Worm (Caenorhabditis elegans) whole organism, L4 larva: ENCODE data around the gene jun-1.

Experiments used
- D1046.2 ChIP-seq: fragments of 200-800 bp; sonication (Bioruptor generic); IDR thresholded peaks from 2 replicates; pipeline ENCODE4 v1.3.6; 2022; ENCODE audit warnings: missing genetic modification characterization, missing compliant biosample characterization
- F26F4.8 ChIP-seq: fragments of 200-800 bp; sonication (Bioruptor generic); conservative IDR thresholded peaks from 2 replicates; pipeline ENCODE4 v1.3.6; 2022; ENCODE audit warnings: missing genetic modification characterization, missing compliant biosample characterization
- F37D6.2 ChIP-seq: sonication (generic microtip); optimal IDR thresholded peaks from 2 replicates; lab custom pipeline; 2016; ENCODE audit warnings: mild to moderate bottlenecking, missing genetic modification characterization, missing compliant biosample characterization
- F44E2.7 ChIP-seq: fragments of 200-800 bp; sonication (Bioruptor generic); IDR thresholded peaks from 2 replicates; pipeline ENCODE4 v2.1.2; 2022; ENCODE audit warnings: missing genetic modification characterization, missing compliant biosample characterization
- F49E8.2 ChIP-seq: sonication (generic microtip); optimal IDR thresholded peaks from 2 replicates; lab custom pipeline; 2016; ENCODE audit warnings: missing compliant biosample characterization, mild to moderate bottlenecking, missing genetic modification characterization, borderline replicate concordance
- T20F7.1 ChIP-seq: fragments of 200-800 bp; sonication (Bioruptor generic); optimal IDR thresholded peaks from 2 replicates; lab custom pipeline; 2018; ENCODE audit warnings: mild to moderate bottlenecking, missing genetic modification characterization, missing compliant biosample characterization
- T26A8.4 ChIP-seq: fragments of 200-800 bp; sonication (Bioruptor generic); IDR thresholded peaks from 2 replicates; pipeline ENCODE4 v1.3.6; 2022; ENCODE audit warnings: missing genetic modification characterization, missing compliant biosample characterization
- Y48G9A.11 ChIP-seq: fragments of 200-800 bp; sonication (Bioruptor generic); IDR thresholded peaks from 2 replicates; pipeline ENCODE4 v1.3.6; 2022; ENCODE audit warnings: missing genetic modification reagents, missing genetic modification characterization, missing compliant biosample characterization
- aha-1 ChIP-seq: fragments of 150-350 bp; peaks from one replicate; lab custom pipeline; 2014; ENCODE audit warnings: missing biosample characterization, missing genetic modification characterization
- ama-1 ChIP-seq: fragments of 150-350 bp; optimal IDR thresholded peaks from 2 replicates; lab custom pipeline; 2014; ENCODE audit warnings: inconsistent platforms, mixed read lengths
- arid-1 ChIP-seq: fragments of 200-800 bp; sonication (Bioruptor generic); conservative IDR thresholded peaks from 2 replicates; pipeline ENCODE4 v1.3.6; 2022; ENCODE audit warnings: missing genetic modification reagents, missing genetic modification characterization, missing compliant biosample characterization
- attf-4 ChIP-seq: sonication (generic microtip); optimal IDR thresholded peaks from 3 replicates; lab custom pipeline; 2017; ENCODE audit warnings: missing biosample characterization, missing genetic modification characterization
- daf-8 ChIP-seq: fragments of 200-800 bp; sonication (Bioruptor generic); IDR thresholded peaks from 2 replicates; pipeline ENCODE4 v1.3.6; 2022; ENCODE audit warnings: missing genetic modification characterization, missing compliant biosample characterization
- dmd-6 ChIP-seq: fragments of 200-800 bp; sonication (Bioruptor generic); IDR thresholded peaks from 2 replicates; pipeline ENCODE4 v1.3.6; 2022; ENCODE audit warnings: missing genetic modification reagents, missing genetic modification characterization, missing compliant biosample characterization
- dmd-8 ChIP-seq: fragments of 200-800 bp; sonication (Bioruptor generic); IDR thresholded peaks from 2 replicates; pipeline ENCODE4 v1.3.6; 2022; ENCODE audit warnings: missing genetic modification characterization, missing compliant biosample characterization
- dve-1 ChIP-seq: sonication (generic microtip); optimal IDR thresholded peaks from 2 replicates; lab custom pipeline; 2017; ENCODE audit warnings: antibody characterized with exemption, mild to moderate bottlenecking, missing genetic modification characterization, missing compliant biosample characterization; ENCODE audit not compliant: insufficient read depth
- hif-1 ChIP-seq, 2 experiments: sonication (generic microtip); optimal IDR thresholded peaks; 2 replicates each; lab custom pipeline; 2016 to 2017; ENCODE audit warnings: missing compliant biosample characterization in 2 of 2, missing genetic modification characterization in 2 of 2, missing genetic modification reagents in 2 of 2, missing genotype in 2 of 2, mild to moderate bottlenecking in 1 of 2
- hlh-11 ChIP-seq: fragments of 200-800 bp; sonication (Bioruptor generic); optimal IDR thresholded peaks from 2 replicates; lab custom pipeline; 2018; ENCODE audit warnings: mild to moderate bottlenecking, missing genetic modification characterization, missing compliant biosample characterization
- hmg-1.1 ChIP-seq: fragments of 200-800 bp; sonication (Bioruptor generic); IDR thresholded peaks from 2 replicates; pipeline ENCODE4 v1.3.6; 2022; ENCODE audit warnings: missing genetic modification reagents, missing genetic modification characterization, missing compliant biosample characterization
- jun-1 ChIP-seq: fragments of 150-350 bp; optimal IDR thresholded peaks from 2 replicates; lab custom pipeline; 2014; ENCODE audit warnings: missing biosample characterization, missing genetic modification reagents, missing genetic modification characterization
- lin-15B ChIP-seq: fragments of 150-350 bp; sonication (generic microtip); optimal IDR thresholded peaks from 3 replicates; lab custom pipeline; 2014; ENCODE audit warnings: missing biosample characterization, missing genetic modification characterization
- lin-29 ChIP-seq: fragments of 200-800 bp; sonication (Bioruptor generic); IDR thresholded peaks from 2 replicates; pipeline ENCODE4 v1.3.6; 2022; ENCODE audit warnings: missing genetic modification reagents, missing genetic modification characterization, missing compliant biosample characterization
- lin-38 ChIP-seq: fragments of 200-800 bp; sonication (Bioruptor generic); IDR thresholded peaks from 2 replicates; pipeline ENCODE4 v1.3.6; 2022; ENCODE audit warnings: missing genetic modification reagents, missing genetic modification characterization, missing compliant biosample characterization
- lsy-2 ChIP-seq, 2 experiments: fragments of 150-350 bp in 1 of 2; sonication (generic microtip) in 1 of 2; optimal IDR thresholded peaks; 2 replicates each; lab custom pipeline; 2014 to 2017; ENCODE audit warnings: missing biosample characterization in 2 of 2, missing genetic modification characterization in 2 of 2
- madf-5 ChIP-seq, 2 experiments: fragments of 200-800 bp; sonication (Bioruptor generic); IDR thresholded peaks; 2 replicates each; pipeline ENCODE4 v1.3.6; 2022; ENCODE audit warnings: missing compliant biosample characterization in 2 of 2, missing genetic modification characterization in 2 of 2
- mep-1 ChIP-seq: fragments of 150-350 bp; sonication (generic microtip); optimal IDR thresholded peaks from 3 replicates; lab custom pipeline; 2014; ENCODE audit warnings: missing biosample characterization, missing genetic modification characterization
- mes-2 ChIP-seq: sonication (generic microtip); optimal IDR thresholded peaks from 2 replicates; lab custom pipeline; 2016; ENCODE audit warnings: missing genotype, mild to moderate bottlenecking, missing genetic modification characterization, missing compliant biosample characterization; ENCODE audit not compliant: poor library complexity, severe bottlenecking
- mxl-2 ChIP-seq: fragments of 200-800 bp; sonication (Bioruptor generic); conservative IDR thresholded peaks from 2 replicates; pipeline ENCODE4 v1.3.6; 2022; ENCODE audit warnings: missing genetic modification reagents, missing genetic modification characterization, missing compliant biosample characterization
- mxl-3 ChIP-seq: fragments of 200-800 bp; sonication (Bioruptor generic); optimal IDR thresholded peaks from 2 replicates; lab custom pipeline; 2018; ENCODE audit warnings: mild to moderate bottlenecking, missing genetic modification characterization, missing compliant biosample characterization
- nhr-10 ChIP-seq: fragments of 150-350 bp; optimal IDR thresholded peaks from 2 replicates; lab custom pipeline; 2014; ENCODE audit warnings: missing biosample characterization, missing genetic modification characterization
- nhr-102 ChIP-seq: sonication (generic microtip); optimal IDR thresholded peaks from 2 replicates; lab custom pipeline; 2016; ENCODE audit warnings: mild to moderate bottlenecking, missing genetic modification characterization, moderate library complexity, missing compliant biosample characterization
- nhr-11 ChIP-seq: fragments of 150-350 bp; optimal IDR thresholded peaks from 2 replicates; lab custom pipeline; 2014; ENCODE audit warnings: missing biosample characterization, missing genetic modification characterization
- nhr-6 ChIP-seq: fragments of 150-350 bp; optimal IDR thresholded peaks from 2 replicates; lab custom pipeline; 2014; ENCODE audit warnings: missing biosample characterization, missing genetic modification characterization
- nhr-76 ChIP-seq: fragments of 150-350 bp; optimal IDR thresholded peaks from 2 replicates; lab custom pipeline; 2014; ENCODE audit warnings: missing biosample characterization, missing genetic modification characterization
- nhr-77 ChIP-seq: fragments of 150-350 bp; optimal IDR thresholded peaks from 2 replicates; lab custom pipeline; 2014; ENCODE audit warnings: missing biosample characterization, missing genetic modification characterization
- php-3 ChIP-seq: fragments of 200-800 bp; sonication (Bioruptor generic); IDR thresholded peaks from 2 replicates; pipeline ENCODE4 v1.3.6; 2022; ENCODE audit warnings: missing genetic modification reagents, missing genetic modification characterization, missing compliant biosample characterization
- pqm-1 ChIP-seq: sonication (generic microtip); optimal IDR thresholded peaks from 2 replicates; lab custom pipeline; 2017; ENCODE audit warnings: missing biosample characterization, missing genetic modification characterization
- set-16 ChIP-seq: fragments of 200-800 bp; sonication (Bioruptor generic); IDR thresholded peaks from 2 replicates; pipeline ENCODE4 v1.3.6; 2022; ENCODE audit warnings: missing genetic modification reagents, missing genetic modification characterization, missing compliant biosample characterization
- snpc-1.2 ChIP-seq: fragments of 200-800 bp; sonication (Bioruptor generic); IDR thresholded peaks from 2 replicates; pipeline ENCODE4 v1.3.6; 2022; ENCODE audit warnings: missing genetic modification reagents, missing genetic modification characterization, missing compliant biosample characterization
- tag-97 ChIP-seq: fragments of 200-800 bp; sonication (Bioruptor generic); IDR thresholded peaks from 2 replicates; pipeline ENCODE4 v1.3.6; 2022; ENCODE audit warnings: missing genetic modification characterization, missing compliant biosample characterization
- tra-1 ChIP-seq: fragments of 200-800 bp; sonication (Bioruptor generic); IDR thresholded peaks from 2 replicates; pipeline ENCODE4 v1.3.6; 2022; ENCODE audit warnings: missing genetic modification reagents, missing genetic modification characterization, missing compliant biosample characterization
- unc-62 ChIP-seq, 3 experiments: fragments of 150-350 bp in 1 of 3; sonication (generic microtip); optimal IDR thresholded peaks in 2 of 3; peaks in 1 of 3; 1 replicate in 1 of 3; 2 replicates in 2 of 3; lab custom pipeline; 2014 to 2017; ENCODE audit warnings: missing biosample characterization in 3 of 3, missing genetic modification characterization in 3 of 3, missing genetic modification reagents in 3 of 3, missing genotype in 1 of 3
- vab-7 ChIP-seq: fragments of 200-800 bp; sonication (Bioruptor generic); IDR thresholded peaks from 2 replicates; pipeline ENCODE4 v1.3.6; 2022; ENCODE audit warnings: missing genetic modification reagents, missing genetic modification characterization, missing compliant biosample characterization
- zag-1 ChIP-seq: fragments of 150-350 bp; optimal IDR thresholded peaks from 2 replicates; lab custom pipeline; 2014; ENCODE audit warnings: missing biosample characterization, missing genetic modification characterization
- zip-2 ChIP-seq: fragments of 150-350 bp; optimal IDR thresholded peaks from 2 replicates; lab custom pipeline; 2014; ENCODE audit warnings: missing biosample characterization, missing genetic modification characterization
- ztf-11 ChIP-seq: fragments of 150-350 bp; optimal IDR thresholded peaks from 2 replicates; lab custom pipeline; 2014; ENCODE audit warnings: missing biosample characterization, missing genetic modification characterization

jun-1 gene

DNA sequence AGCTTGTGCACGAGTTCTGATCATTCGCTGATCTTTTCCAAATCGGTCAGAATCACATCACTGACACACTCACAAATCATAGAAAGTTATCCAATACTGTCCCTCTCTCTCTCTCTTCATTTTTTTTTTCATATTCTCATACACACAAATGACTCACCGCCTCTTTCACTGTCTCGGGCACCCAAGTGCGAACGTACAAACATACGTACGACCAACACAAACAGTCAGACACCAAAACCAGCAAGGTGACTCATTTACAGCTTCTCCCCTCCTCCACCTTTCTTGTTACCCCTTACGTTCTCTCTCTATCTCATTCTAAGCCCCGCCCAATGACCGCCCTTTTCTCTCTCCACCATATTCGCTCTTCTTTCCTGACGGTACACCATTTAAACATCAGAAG is 14.0 kb downstream of the jun-1 start (continued):
- TF ChIP-seq snpc-1.2 (GFP tag; lab: Robert Waterston, UW) (no peak), D1046.2 (GFP tag; lab: Robert Waterston, UW) (no peak), nhr-11 (tag; lab: Kevin White, UChicago) (no peak), F26F4.8 (GFP tag; lab: Robert Waterston, UW) (no peak), Y48G9A.11 (GFP tag; lab: Robert Waterston, UW) (no peak), mep-1 (tag; lab: Kevin White, UChicago) (peak; percentile 47), ztf-11 (no peak), daf-8 (no peak), tag-97 (GFP tag; lab: Robert Waterston, UW) (no peak), mxl-2 (GFP tag; lab: Robert Waterston, UW) (no peak), arid-1 (GFP tag; lab: Robert Waterston, UW) (0 out of 2 replicates have a peak, but pooled peaks have one; percentile 35), lin-38 (GFP tag; lab: Robert Waterston, UW) (no peak), F49E8.2 (tag; lab: Kevin White, UChicago) (no peak), jun-1 (tag; lab: Kevin White, UChicago) (no peak), set-16 (no peak), nhr-10 (tag; lab: Kevin White, UChicago) (no peak)
- TF ChIP-seq, all 104 proteins: peak for 15

DNA sequence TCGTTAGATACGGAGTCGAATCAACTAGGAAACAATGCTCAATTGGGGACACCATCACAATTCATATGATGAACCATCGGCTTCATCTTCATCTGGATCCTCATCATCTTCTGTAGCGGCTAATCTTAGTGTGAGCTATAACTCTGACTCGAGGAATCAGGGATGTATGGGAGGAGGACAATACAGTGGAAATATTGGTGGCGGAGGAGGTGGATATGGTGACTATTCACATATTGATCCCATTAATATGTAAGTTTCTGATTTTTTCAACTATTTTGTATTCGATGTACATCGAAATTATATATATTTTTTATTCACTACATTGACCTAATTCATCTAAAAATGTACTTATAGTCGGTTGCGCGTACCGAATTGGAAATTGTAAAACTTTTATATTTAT is 14.4 kb downstream of the jun-1 start:
- no peak for TF ChIP-seq F44E2.7 (GFP tag; lab: Robert Waterston, UW)
- peak; percentile 93 for TF ChIP-seq aha-1
- 0 out of 2 replicates have a peak, but pooled peaks have one; percentile 0 for TF ChIP-seq hmg-1.1 (GFP tag; lab: Robert Waterston, UW)
- TF ChIP-seq ama-1 (lab: Kevin White, UChicago), result no peak
- peak in 1 of 2 experiments; percentile 7 for TF ChIP-seq unc-62 (GFP tag; optimal IDR thresholded peaks at IDR 0.05 in 1 of 2; lab: Kevin White, UChicago)
- TF ChIP-seq unc-62 (tag; optimal IDR thresholded peaks at IDR 0.05; lab: Kevin White, UChicago), result no peak

DNA sequence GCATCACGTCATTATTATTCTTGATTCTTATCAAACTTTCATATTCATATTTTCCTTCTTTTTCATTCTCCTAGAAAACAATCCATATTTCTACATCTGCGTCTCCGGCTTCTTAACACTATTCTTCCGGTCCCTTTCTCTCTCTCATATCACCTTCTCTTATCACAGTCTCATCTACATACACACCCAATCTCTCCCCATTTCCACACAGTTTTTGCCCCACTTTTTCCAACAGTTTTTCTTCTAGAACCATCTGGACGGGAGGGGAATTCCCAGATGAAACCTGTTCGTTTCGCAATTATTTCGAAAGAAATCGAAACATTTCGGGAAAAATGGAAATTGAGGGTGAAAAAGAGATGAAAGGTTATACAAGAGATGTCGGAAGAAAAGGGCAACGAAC is 15.2 kb downstream of the jun-1 start:
- TF ChIP-seq mxl-3 (GFP tag; lab: Kevin White, UChicago) (peak; percentile 64), D1046.2 (GFP tag; lab: Robert Waterston, UW) (no peak), T20F7.1 (peak; percentile 20), nhr-11 (tag; lab: Kevin White, UChicago) (peak; percentile 33), T26A8.4 (peak; percentile 34; the same call in 1 of the 2 replicates), tra-1 (GFP tag; lab: Robert Waterston, UW) (peak; percentile 68; the same call in 1 of the 2 replicates), php-3 (GFP tag; lab: Robert Waterston, UW) (0 out of 2 replicates have a peak, but pooled peaks have one; percentile 12), madf-5 (GFP tag; IDR thresholded peaks at IDR 0.05; lab: Robert Waterston, UW) (0 out of 4 replicates have a peak, but pooled peaks of 1 of the 2 experiments have one; percentile 26), lin-15B (no peak), zag-1 (tag; lab: Kevin White, UChicago) (no peak), dve-1 (tag; lab: Kevin White, UChicago) (peak; percentile 84), lin-38 (GFP tag; lab: Robert Waterston, UW) (peak; percentile 26; the same call in 1 of the 2 replicates), dmd-8 (GFP tag; lab: Robert Waterston, UW) (no peak), nhr-102 (tag; lab: Kevin White, UChicago) (peak; percentile 19), hif-1 (tag; optimal IDR thresholded peaks at IDR 0.05; lab: Kevin White, UChicago) (peak in 1 of 2 experiments; percentile 11), nhr-10 (tag; lab: Kevin White, UChicago) (peak; percentile 42), nhr-77 (peak; percentile 68), lin-29 (peak; percentile 69), pqm-1 (peak; percentile 82), hlh-11 (tag; lab: Kevin White, UChicago) (peak; percentile 89), zip-2 (tag; lab: Kevin White, UChicago) (peak; percentile 38), attf-4 (tag; lab: Kevin White, UChicago) (no peak), F37D6.2 (tag; lab: Kevin White, UChicago) (no peak), ama-1 (lab: Kevin White, UChicago) (peak; percentile 70), dmd-6 (GFP tag; lab: Robert Waterston, UW) (peak; percentile 82), nhr-76 (tag; lab: Kevin White, UChicago) (peak; percentile 38), lsy-2 (tag; optimal IDR thresholded peaks at IDR 0.05; lab: Kevin White, UChicago) (peak; percentile 44 to 68), mes-2 (tag; lab: Kevin White, UChicago) (peak; percentile 19), vab-7 (GFP tag; lab: Robert Waterston, UW) (no peak), hmg-1.1 (GFP tag; lab: Robert Waterston, UW) (0 out of 2 replicates have a peak, but pooled peaks have one; percentile 21), mxl-2 (GFP tag; lab: Robert Waterston, UW) (no peak), nhr-6 (tag; lab: Kevin White, UChicago) (peak; percentile 51), ztf-11 (no peak)
